Worm (Caenorhabditis elegans) whole organism, L2 larva: ENCODE results near the gene pnk-4.

ENCODE experiments used
- C34F6.9 ChIP-seq: fragments of 150-350 bp; optimal IDR thresholded peaks from 2 replicates; lab custom pipeline; 2014; ENCODE audit warnings: missing biosample characterization, missing genetic modification characterization
- F13H6.1 ChIP-seq: sonication (generic microtip); optimal IDR thresholded peaks from 2 replicates; lab custom pipeline; 2016; ENCODE audit warnings: missing genetic modification characterization, missing compliant biosample characterization
- Y55F3AM.14 ChIP-seq: fragments of 200-800 bp; sonication (Bioruptor generic); optimal IDR thresholded peaks from 2 replicates; lab custom pipeline; 2018; ENCODE audit warnings: mild to moderate bottlenecking, missing genetic modification characterization, missing compliant biosample characterization
- aly-2 ChIP-seq: fragments of 150-350 bp; optimal IDR thresholded peaks from 2 replicates; lab custom pipeline; 2014; ENCODE audit warnings: missing biosample characterization, missing genetic modification characterization
- ama-1 ChIP-seq: fragments of 150-350 bp; optimal IDR thresholded peaks from 2 replicates; lab custom pipeline; 2018; ENCODE audit warnings: inconsistent platforms
- blmp-1 ChIP-seq: sonication (generic microtip); optimal IDR thresholded peaks from 2 replicates; lab custom pipeline; 2017; ENCODE audit warnings: missing genetic modification characterization, mild to moderate bottlenecking, missing compliant biosample characterization, antibody characterized with exemption, moderate library complexity; ENCODE audit not compliant: insufficient read depth
- ceh-16 ChIP-seq: fragments of 150-350 bp; optimal IDR thresholded peaks from 2 replicates; lab custom pipeline; 2014; ENCODE audit warnings: missing biosample characterization, missing genetic modification characterization
- ceh-82 ChIP-seq: fragments of 150-350 bp; optimal IDR thresholded peaks from 2 replicates; lab custom pipeline; 2014; ENCODE audit warnings: missing biosample characterization, missing genetic modification characterization
- crh-2 ChIP-seq: sonication (generic microtip); optimal IDR thresholded peaks from 2 replicates; lab custom pipeline; 2017; ENCODE audit warnings: missing biosample characterization, missing genetic modification characterization
- dmd-4 ChIP-seq: sonication (generic microtip); optimal IDR thresholded peaks from 2 replicates; lab custom pipeline; 2017; ENCODE audit warnings: missing biosample characterization, missing genetic modification characterization
- egl-27 ChIP-seq: sonication (generic microtip); optimal IDR thresholded peaks from 3 replicates; lab custom pipeline; 2017; ENCODE audit warnings: missing biosample characterization, missing genetic modification reagents, missing genetic modification characterization
- elt-1 ChIP-seq: fragments of 150-350 bp; optimal IDR thresholded peaks from 2 replicates; lab custom pipeline; 2014; ENCODE audit warnings: missing biosample characterization, missing genetic modification characterization
- elt-3 ChIP-seq: sonication (generic microtip); optimal IDR thresholded peaks from 2 replicates; lab custom pipeline; 2017; ENCODE audit warnings: missing biosample characterization, missing genetic modification characterization
- fos-1 ChIP-seq: fragments of 150-350 bp; optimal IDR thresholded peaks from 2 replicates; lab custom pipeline; 2014; ENCODE audit warnings: missing biosample characterization, missing genetic modification characterization
- gmeb-1 ChIP-seq: fragments of 150-350 bp; optimal IDR thresholded peaks from 2 replicates; lab custom pipeline; 2014; ENCODE audit warnings: missing biosample characterization, missing genetic modification characterization
- lin-11 ChIP-seq: fragments of 150-350 bp; sonication (generic microtip); optimal IDR thresholded peaks from 2 replicates; lab custom pipeline; 2014; ENCODE audit warnings: missing biosample characterization, missing genetic modification characterization, inconsistent platforms, mixed read lengths
- lin-13 ChIP-seq: fragments of 150-350 bp; optimal IDR thresholded peaks from 2 replicates; lab custom pipeline; 2014; ENCODE audit warnings: missing biosample characterization, missing genetic modification reagents, missing genetic modification characterization
- lin-39 ChIP-seq: fragments of 150-350 bp; optimal IDR thresholded peaks from 2 replicates; lab custom pipeline; 2014; ENCODE audit warnings: missing biosample characterization, missing genetic modification reagents, missing genetic modification characterization
- lsy-2 ChIP-seq, 2 experiments: fragments of 150-350 bp in 1 of 2; sonication (generic microtip) in 1 of 2; optimal IDR thresholded peaks; 2 replicates each; lab custom pipeline; 2014 to 2017; ENCODE audit warnings: missing biosample characterization in 2 of 2, missing genetic modification characterization in 2 of 2
- mab-5 ChIP-seq: fragments of 150-350 bp; optimal IDR thresholded peaks from 2 replicates; lab custom pipeline; 2014; ENCODE audit warnings: missing biosample characterization, missing genetic modification characterization
- mbf-1 ChIP-seq: sonication (generic microtip); optimal IDR thresholded peaks from 2 replicates; lab custom pipeline; 2017; ENCODE audit warnings: missing biosample characterization, missing genetic modification characterization
- nhr-10 ChIP-seq: sonication (generic microtip); optimal IDR thresholded peaks from 2 replicates; lab custom pipeline; 2017; ENCODE audit warnings: missing biosample characterization, missing genetic modification characterization
- nhr-12 ChIP-seq: fragments of 150-350 bp; optimal IDR thresholded peaks from 2 replicates; lab custom pipeline; 2014; ENCODE audit warnings: missing biosample characterization, missing genetic modification characterization
- nhr-129 ChIP-seq: fragments of 150-350 bp; optimal IDR thresholded peaks from 2 replicates; lab custom pipeline; 2014; ENCODE audit warnings: missing biosample characterization, missing genetic modification characterization
- nhr-21 ChIP-seq: fragments of 150-350 bp; optimal IDR thresholded peaks from 2 replicates; lab custom pipeline; 2014; ENCODE audit warnings: missing biosample characterization, missing genetic modification characterization
- nhr-23 ChIP-seq: fragments of 150-350 bp; optimal IDR thresholded peaks from 2 replicates; lab custom pipeline; 2014; ENCODE audit warnings: missing biosample characterization, missing genetic modification reagents, missing genetic modification characterization
- peb-1 ChIP-seq: fragments of 150-350 bp; optimal IDR thresholded peaks from 2 replicates; lab custom pipeline; 2014; ENCODE audit warnings: missing biosample characterization, missing genetic modification characterization
- sem-4 ChIP-seq: fragments of 150-350 bp; optimal IDR thresholded peaks from 2 replicates; lab custom pipeline; 2014; ENCODE audit warnings: missing biosample characterization, missing genetic modification reagents, missing genetic modification characterization
- skn-1 ChIP-seq: sonication (generic microtip); optimal IDR thresholded peaks from 2 replicates; lab custom pipeline; 2017; ENCODE audit warnings: missing biosample characterization, missing genetic modification characterization
- sma-3 ChIP-seq: sonication (generic microtip); optimal IDR thresholded peaks from 2 replicates; lab custom pipeline; 2016; ENCODE audit warnings: missing genetic modification reagents, missing genetic modification characterization, missing compliant biosample characterization
- sma-9 ChIP-seq, 2 experiments: fragments of 150-350 bp in 1 of 2; sonication (generic microtip) in 1 of 2; optimal IDR thresholded peaks; 2 replicates each; lab custom pipeline; 2014 to 2016; ENCODE audit warnings: missing genetic modification characterization in 2 of 2, mild to moderate bottlenecking in 1 of 2, missing biosample characterization in 1 of 2, missing compliant biosample characterization in 1 of 2, missing genetic modification reagents in 1 of 2, moderate library complexity in 1 of 2
- snpc-4 ChIP-seq: fragments of 150-350 bp; optimal IDR thresholded peaks from 2 replicates; lab custom pipeline; 2014; ENCODE audit warnings: missing biosample characterization, missing genetic modification characterization
- unc-55 ChIP-seq: fragments of 150-350 bp; sonication (generic microtip); optimal IDR thresholded peaks from 3 replicates; lab custom pipeline; 2014; ENCODE audit warnings: missing biosample characterization, missing genetic modification reagents, missing genetic modification characterization
- unc-62 ChIP-seq: fragments of 150-350 bp; optimal IDR thresholded peaks from 2 replicates; lab custom pipeline; 2014; ENCODE audit warnings: missing biosample characterization, missing genetic modification reagents, missing genetic modification characterization
- zag-1 ChIP-seq: fragments of 150-350 bp; optimal IDR thresholded peaks from 2 replicates; lab custom pipeline; 2014; ENCODE audit warnings: missing biosample characterization, missing genetic modification characterization
- ztf-11 ChIP-seq: sonication (generic microtip); optimal IDR thresholded peaks from 2 replicates; lab custom pipeline; 2017; ENCODE audit warnings: missing biosample characterization, missing genetic modification characterization

Gene pnk-4

ce11 chrX:5085465-5085864 lies 2.2 kb upstream of the pnk-4 start (continued):
- TF ChIP-seq unc-55 (peak; percentile 67), mab-5 (tag; lab: Kevin White, UChicago) (peak; percentile 45), blmp-1 (tag; lab: Kevin White, UChicago) (peak; percentile 22), unc-62 (GFP tag; lab: Kevin White, UChicago) (peak; percentile 26), C34F6.9 (tag; lab: Kevin White, UChicago) (peak; percentile 74), egl-27 (tag; lab: Kevin White, UChicago) (peak; percentile 89)

- TF ChIP-seq ceh-16 (tag; lab: Kevin White, UChicago) (no peak), zag-1 (tag; lab: Kevin White, UChicago) (peak; percentile 3), nhr-12 (tag; lab: Kevin White, UChicago) (no peak), nhr-129 (tag; lab: Kevin White, UChicago) (peak; percentile 35), crh-2 (tag; lab: Kevin White, UChicago) (peak; percentile 26), C34F6.9 (tag; lab: Kevin White, UChicago) (peak; percentile 2)
These were observed 1.4 kb upstream of the pnk-4 start for ce11 chrX:5086212-5086611.

ce11 chrX:5093997-5094396 lies 6.4 kb downstream of the pnk-4 start:
- TF ChIP-seq nhr-10 (tag; lab: Kevin White, UChicago): no peak
- no peak for TF ChIP-seq mab-5 (tag; lab: Kevin White, UChicago)
- no peak for TF ChIP-seq skn-1 (tag; lab: Kevin White, UChicago)
- TF ChIP-seq lin-39 (tag; lab: Kevin White, UChicago): no peak
- no peak for TF ChIP-seq ama-1 (lab: Kevin White, UChicago)
- TF ChIP-seq fos-1: no peak
- no peak for TF ChIP-seq ztf-11 (tag; lab: Kevin White, UChicago)
- no peak for TF ChIP-seq F13H6.1
- TF ChIP-seq sma-9 (GFP tag; optimal IDR thresholded peaks at IDR 0.05; lab: Kevin White, UChicago): no peak
- TF ChIP-seq sma-9 (tag; optimal IDR thresholded peaks at IDR 0.05; lab: Kevin White, UChicago): no peak
- no peak for TF ChIP-seq sem-4 (tag; lab: Kevin White, UChicago)
- TF ChIP-seq, all 48 proteins: peak for 0

ce11 chrX:5096967-5097366 lies 9.3 kb downstream of the pnk-4 start, which contains the start of gene acn-1:
TSS of gene acn-1 (minus strand) at chrX:5097067.
- TF ChIP-seq sem-4 (tag; lab: Kevin White, UChicago) (no peak), nhr-129 (tag; lab: Kevin White, UChicago) (no peak), aly-2 (tag; lab: Kevin White, UChicago) (no peak), mbf-1 (tag; lab: Kevin White, UChicago) (no peak), ztf-11 (tag; lab: Kevin White, UChicago) (no peak), peb-1 (tag; lab: Kevin White, UChicago) (no peak), lin-11 (no peak), elt-3 (tag; lab: Kevin White, UChicago) (no peak), C34F6.9 (tag; lab: Kevin White, UChicago) (no peak), blmp-1 (tag; lab: Kevin White, UChicago) (no peak), Y55F3AM.14 (GFP tag; lab: Kevin White, UChicago) (no peak), ceh-16 (tag; lab: Kevin White, UChicago) (no peak), nhr-23 (tag; lab: Kevin White, UChicago) (no peak), lin-39 (tag; lab: Kevin White, UChicago) (no peak), mab-5 (tag; lab: Kevin White, UChicago) (no peak), sma-3 (GFP tag; lab: Kevin White, UChicago) (no peak), ama-1 (lab: Kevin White, UChicago) (no peak), egl-27 (tag; lab: Kevin White, UChicago) (no peak), lsy-2 (tag; optimal IDR thresholded peaks at IDR 0.05; lab: Kevin White, UChicago) (no peak), dmd-4 (tag; lab: Kevin White, UChicago) (no peak)

ce11 chrX:5098935-5099334 lies 11.3 kb downstream of the pnk-4 start:
- peak; percentile 39 for TF ChIP-seq blmp-1 (tag; lab: Kevin White, UChicago)
- TF ChIP-seq elt-1 (tag; lab: Kevin White, UChicago): peak; percentile 23
- TF ChIP-seq ceh-82 (tag; lab: Kevin White, UChicago): no peak
- TF ChIP-seq nhr-21 (tag; lab: Kevin White, UChicago): peak; percentile 29
- no peak for TF ChIP-seq gmeb-1 (tag; lab: Kevin White, UChicago)
- TF ChIP-seq sma-3 (GFP tag; lab: Kevin White, UChicago): no peak
- TF ChIP-seq fos-1: no peak
- TF ChIP-seq lin-13 (GFP tag; lab: Kevin White, UChicago): no peak
- TF ChIP-seq snpc-4: no peak
